Worm (Caenorhabditis elegans): Measurements from ENCODE around the gene fbxb-77.

DNA sequence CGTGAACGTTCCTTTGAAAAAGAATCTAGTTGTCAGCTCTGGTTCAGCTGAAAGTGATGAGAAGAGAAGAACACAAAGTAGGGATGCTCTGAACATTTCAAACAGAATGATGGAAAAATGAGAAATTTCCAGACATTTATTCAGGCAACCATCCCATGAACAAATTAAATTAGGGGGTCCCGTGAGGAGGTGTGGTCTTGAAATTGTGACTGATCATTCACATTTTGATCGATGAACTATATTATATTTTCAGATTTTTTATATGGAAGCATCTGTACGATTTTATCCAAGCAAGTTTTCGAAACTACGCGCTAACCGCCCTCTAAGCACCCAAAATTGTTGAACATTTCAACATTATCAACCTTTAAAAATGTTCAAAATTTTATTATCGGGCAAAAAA is 20.0 kb upstream of the fbxb-77 start, which contains the start of gene R11E3.19:
- TF ChIP-seq daf-12 (tag; optimal IDR thresholded peaks at IDR 0.05) (no peak), ZK546.5 (tag; optimal IDR thresholded peaks at IDR 0.05) (no peak), nhr-11 (tag; optimal IDR thresholded peaks at IDR 0.05) (no peak), nhr-28 (tag; optimal IDR thresholded peaks at IDR 0.05) (no peak), nhr-237 (tag; optimal IDR thresholded peaks at IDR 0.05) (no peak), ztf-4 (tag; optimal IDR thresholded peaks at IDR 0.05) (no peak), ceh-82 (tag; optimal IDR thresholded peaks at IDR 0.05) (no peak), ama-1 (optimal IDR thresholded peaks at IDR 0.05) (no peak), ceh-16 (tag; optimal IDR thresholded peaks at IDR 0.05) (no peak), pha-4 (tag; optimal IDR thresholded peaks at IDR 0.05) (no peak), elt-3 (tag; optimal IDR thresholded peaks at IDR 0.05) (no peak), nhr-67 (tag; optimal IDR thresholded peaks at IDR 0.05) (no peak), nhr-77 (tag; optimal IDR thresholded peaks at IDR 0.05) (no peak), jun-1 (tag; optimal IDR thresholded peaks at IDR 0.05) (no peak)
